Worm (Caenorhabditis elegans) whole organism, dauer: Measurements from ENCODE around the gene hrpu-1.
"Not testable (repeated sequence)": the region's sequence is repeated elsewhere in the genome, so short reads cannot be mapped to it uniquely, and the experiment has no call there.

ENCODE experiments used
- unc-62 ChIP-seq: sonication (generic microtip); optimal IDR thresholded peaks from 2 replicates; lab custom pipeline; 2017; ENCODE audit warnings: missing biosample characterization, missing genetic modification reagents, missing genetic modification characterization

hrpu-1 gene

DNA sequence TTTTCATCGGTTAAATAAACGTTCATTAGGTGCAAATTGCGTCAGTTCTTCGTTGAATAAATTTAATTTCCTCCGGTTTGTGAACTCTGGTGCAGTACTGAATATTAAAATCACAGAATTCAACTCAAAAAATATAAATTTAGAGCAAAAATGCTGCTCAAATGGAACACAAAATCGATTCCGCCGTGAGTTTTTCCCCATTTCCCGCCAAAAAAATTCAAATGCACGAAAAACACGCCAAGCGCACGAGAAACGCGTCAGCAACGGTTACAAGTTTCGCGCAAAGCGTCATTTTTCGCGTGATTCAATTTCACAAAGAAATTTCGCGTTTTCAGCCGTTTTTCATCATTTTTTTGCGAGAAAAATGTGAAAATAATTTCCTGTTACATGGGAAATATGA is at the start of gene hrpu-1:
hrpu-1 (plus strand) TSS at position 140 of the 400 bp plus-strand sequence.
- no peak for TF ChIP-seq unc-62 (GFP tag; lab: Kevin White, UChicago)

DNA sequence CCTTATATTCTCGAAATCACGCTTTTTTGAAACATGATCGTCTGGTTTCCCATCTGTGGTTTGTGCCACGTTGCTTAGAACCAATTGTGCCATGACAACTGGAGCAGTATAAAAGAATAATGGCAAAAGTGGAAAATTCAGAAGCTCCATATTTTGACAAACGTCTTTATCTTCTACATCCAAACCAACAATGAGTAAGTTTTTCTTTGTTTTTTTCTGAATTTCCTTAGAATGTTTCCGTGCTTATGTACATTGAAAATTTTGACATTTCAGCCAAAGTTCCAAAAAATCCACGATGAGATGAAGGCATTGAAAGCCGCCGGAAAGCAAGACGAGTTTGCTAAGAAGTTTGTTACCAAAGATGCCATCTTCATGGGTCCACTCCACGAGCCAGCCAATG is 32.9 kb upstream of the hrpu-1 start, which contains the start of gene Y41E3.6:
Y41E3.6 (plus strand) TSS at position 301 of the 400 bp plus-strand sequence.
- not testable (repeated sequence) for TF ChIP-seq unc-62 (GFP tag; lab: Kevin White, UChicago)

DNA sequence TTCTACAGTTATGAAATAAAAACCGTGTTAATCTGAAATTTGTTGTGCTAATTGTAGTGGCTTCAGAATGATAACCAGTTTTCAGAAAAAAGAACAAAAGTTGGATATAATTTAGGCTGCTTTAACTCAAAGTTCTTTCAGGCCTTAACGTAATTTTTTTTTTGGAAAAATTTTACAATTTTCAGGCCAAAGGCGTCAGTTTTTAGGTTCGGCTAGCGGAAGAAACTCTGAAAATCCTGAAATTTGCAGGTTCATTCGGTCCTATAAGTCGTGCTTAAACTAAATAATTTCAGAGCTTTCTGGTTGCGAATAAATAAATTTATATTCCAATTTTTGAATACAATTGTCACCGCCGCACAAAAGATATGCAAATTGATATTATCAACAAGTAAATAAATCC is 31.2 kb upstream of the hrpu-1 start:
- no peak for TF ChIP-seq unc-62 (GFP tag; lab: Kevin White, UChicago)

DNA sequence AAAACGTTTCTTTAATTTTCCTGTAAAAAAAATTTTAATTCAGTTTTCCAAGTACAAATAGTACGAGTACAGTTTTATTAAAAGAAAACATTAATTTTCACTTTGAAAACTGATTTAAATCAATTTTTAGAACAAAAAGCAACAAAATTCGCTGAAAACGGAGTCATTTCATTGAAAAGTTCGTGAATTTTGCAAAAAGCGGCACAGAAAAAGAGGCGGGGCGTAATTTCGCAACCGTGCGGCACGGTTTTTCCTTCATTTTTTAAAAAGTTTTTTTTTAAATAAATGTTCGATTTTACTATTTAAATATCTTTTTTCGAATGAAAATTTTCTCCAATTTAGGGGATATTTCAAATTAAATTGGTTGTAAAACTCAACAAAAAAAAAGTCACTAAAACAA is 28.2 kb upstream of the hrpu-1 start:
- no peak for TF ChIP-seq unc-62 (GFP tag; lab: Kevin White, UChicago)

DNA sequence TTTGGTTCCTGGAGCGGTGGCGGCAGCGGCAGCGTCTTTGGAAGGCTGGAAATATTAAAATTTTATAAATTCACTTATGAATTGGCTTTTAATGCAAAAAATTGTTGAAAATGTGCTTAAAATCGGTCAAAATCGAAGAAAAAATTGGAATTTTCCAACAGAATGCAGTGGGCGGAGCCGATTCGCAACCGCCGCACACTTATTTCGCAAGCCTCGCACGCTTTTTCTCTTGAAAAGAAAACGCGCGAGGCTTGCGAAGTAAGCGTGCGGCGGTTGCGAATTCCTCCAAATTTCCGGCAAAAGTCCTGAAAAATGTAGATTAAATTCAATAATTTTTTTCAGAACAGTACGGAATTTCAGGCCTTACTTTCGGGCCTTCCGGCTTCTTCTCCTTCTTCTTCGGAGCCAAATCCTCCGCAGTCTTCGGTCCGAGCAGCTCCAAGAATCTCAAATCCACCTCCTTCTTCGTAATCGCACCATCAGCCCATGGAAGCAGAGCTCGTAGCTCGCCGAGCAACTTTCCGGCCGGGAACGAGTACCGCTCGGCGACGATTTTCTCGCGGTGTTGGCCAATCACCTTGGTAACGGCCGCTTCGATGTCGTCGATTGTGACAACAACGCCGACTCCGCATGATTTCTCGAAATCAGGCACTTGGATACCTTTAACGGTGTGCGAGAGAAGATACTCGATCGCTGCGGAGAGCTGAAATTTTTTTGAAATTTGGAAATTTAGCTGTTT is 27.1 kb upstream of the hrpu-1 start:
- TF ChIP-seq unc-62 (GFP tag; lab: Kevin White, UChicago) = no peak

DNA sequence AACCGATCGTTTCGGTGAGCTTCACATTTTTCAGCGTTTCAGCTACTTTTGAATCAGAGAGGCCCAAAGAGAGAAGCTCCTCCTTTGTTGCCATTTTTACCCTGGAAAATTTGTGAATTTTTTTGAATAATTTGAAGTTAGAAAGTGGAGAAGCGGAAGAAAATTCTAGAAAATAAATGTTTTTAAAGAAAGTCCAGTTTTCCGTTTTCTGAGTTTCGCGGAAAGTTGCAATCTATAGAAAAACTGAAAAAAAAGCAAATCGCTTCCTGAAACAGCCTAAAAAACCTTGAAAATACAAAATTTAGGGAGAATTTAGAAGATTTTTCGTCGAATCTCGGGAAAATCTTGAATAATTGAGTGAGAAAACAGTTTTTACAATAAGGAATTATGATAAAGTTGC is 26.3 kb upstream of the hrpu-1 start, which contains the start of gene qars-1:
qars-1 (minus strand) TSS at position 101 of the 400 bp plus-strand sequence.
- TF ChIP-seq unc-62 (GFP tag; lab: Kevin White, UChicago) = no peak

DNA sequence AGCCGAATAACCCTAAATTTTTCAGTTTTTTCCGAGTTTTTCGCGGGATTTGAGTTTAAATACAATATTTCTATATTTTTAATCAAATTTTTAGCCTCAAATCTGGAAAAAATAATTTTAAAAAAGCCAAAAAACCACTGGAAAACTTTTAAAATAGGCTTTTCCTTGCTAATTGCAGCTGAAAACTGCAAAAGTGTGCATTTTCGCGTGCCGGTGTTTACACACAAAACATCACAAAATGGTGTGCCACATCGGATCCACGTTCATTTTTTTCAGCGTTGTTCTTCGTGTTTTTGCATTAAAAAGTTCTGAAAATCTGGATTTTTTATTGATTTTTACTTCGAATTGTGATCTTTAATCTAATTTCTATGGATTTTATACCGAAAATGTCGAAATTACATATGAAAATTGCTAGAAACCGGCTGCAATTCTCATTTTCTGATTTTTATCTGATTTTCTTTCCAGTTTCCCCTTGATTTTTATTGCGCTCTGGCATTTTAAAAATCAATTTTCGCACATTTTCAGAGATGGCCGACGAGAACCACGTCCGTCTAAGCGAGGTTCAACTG is 25.8 kb upstream of the hrpu-1 start, which contains the start of gene Y41E3.7:
Y41E3.7 (plus strand) TSS at position 519 of the 569 bp plus-strand sequence.
- no peak for TF ChIP-seq unc-62 (GFP tag; lab: Kevin White, UChicago)

DNA sequence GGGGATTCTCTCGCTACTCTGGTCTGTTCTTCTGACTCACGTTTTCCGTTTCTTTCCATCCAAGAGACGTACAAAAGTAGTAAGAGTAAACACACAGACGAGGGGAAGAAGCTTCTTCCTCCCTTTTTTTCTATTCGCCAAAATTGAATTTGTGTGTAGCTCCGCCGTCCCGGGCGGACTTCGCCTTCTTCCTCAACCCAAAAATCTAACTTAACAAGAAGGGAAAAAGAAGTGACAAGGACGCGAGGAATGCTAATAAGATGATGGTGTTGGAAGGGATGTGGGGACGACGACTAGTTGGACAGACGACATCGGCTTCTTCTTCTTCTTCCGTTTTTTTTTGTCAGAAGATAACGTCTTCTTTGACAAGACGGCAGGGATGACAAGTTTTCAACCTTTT is 22.4 kb upstream of the hrpu-1 start:
- TF ChIP-seq unc-62 (GFP tag; lab: Kevin White, UChicago) = no peak

DNA sequence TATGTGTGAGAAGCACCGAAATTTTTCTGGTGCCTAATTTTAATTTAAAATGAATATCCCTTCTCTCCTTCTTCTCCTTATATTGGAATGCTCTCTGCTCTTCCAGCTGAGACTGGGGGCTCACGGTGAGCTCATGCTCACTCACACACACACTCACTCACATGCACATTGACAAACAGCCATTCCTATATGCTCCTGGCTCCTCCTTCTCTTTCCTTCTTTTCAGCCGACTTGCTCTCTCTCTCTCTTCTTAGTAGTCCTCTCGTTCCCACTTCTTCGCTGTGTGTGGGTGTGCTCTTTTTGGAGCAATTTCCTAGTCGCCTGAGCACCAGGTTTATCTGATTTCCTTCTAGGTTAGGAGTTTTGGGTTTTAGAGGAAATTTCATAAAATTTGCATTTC is 18.5 kb upstream of the hrpu-1 start:
- no peak for TF ChIP-seq unc-62 (GFP tag; lab: Kevin White, UChicago)

DNA sequence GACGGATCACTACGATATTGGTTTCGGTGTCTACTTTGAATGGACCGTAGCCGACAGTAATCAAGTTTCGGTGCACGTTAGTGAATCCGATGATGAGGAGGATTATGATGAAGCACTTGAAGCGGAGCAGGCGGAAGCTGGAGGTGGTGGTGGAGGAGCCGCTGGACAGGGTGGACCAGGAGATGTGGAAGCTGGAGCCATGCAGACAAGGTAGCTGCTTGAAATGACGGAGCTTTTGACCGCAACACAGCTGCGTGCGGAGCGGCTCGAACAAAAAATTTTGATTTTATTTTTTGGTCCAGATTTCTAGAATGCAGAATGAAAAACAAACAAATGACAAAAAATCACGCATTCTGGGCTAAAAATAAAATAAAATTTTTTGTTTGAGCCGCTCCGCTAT is 15.0 kb upstream of the hrpu-1 start:
- TF ChIP-seq unc-62 (GFP tag; lab: Kevin White, UChicago) = no peak

DNA sequence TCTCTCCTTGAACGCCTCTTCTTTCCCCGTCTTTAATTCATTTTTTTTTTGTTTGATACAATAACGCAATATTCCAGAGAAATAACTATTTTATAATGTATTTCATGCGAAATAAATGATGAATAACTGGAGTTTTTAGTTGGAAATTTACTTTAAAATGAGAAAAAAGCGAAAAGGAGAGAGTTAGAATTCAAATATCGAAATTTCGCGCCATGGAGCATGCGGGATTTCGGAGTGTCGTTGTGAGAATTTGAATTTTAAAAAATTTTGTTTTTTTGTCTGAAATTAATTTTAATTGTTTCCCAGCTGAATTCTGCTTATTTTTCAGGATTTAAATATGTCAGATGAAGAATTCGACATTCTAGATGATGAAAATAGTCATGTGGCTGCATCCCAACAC is 14.0 kb upstream of the hrpu-1 start, which contains the start of gene fcd-2:
fcd-2 (plus strand) TSS at position 327 of the 400 bp plus-strand sequence.
- TF ChIP-seq unc-62 (GFP tag; lab: Kevin White, UChicago) = no peak

DNA sequence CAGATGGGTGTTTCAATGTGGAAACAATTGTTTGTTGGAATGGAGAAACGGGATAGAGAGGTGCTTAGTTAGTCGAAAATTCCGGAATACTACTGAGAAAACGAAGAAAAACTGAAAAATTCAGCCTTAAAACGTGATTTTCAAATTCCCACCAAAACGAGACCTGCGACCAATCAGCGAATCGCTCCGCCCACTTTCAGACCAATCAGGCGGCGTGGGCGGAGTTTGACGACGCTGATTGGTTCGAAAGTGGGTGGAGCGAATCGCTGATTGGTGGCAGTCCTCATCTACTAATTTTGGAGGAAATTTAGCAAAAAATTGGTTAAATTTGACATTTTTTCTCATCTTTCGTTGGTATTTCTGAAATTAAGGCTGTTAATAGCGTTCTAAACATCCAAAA is 12.1 kb upstream of the hrpu-1 start:
- no peak for TF ChIP-seq unc-62 (GFP tag; lab: Kevin White, UChicago)

DNA sequence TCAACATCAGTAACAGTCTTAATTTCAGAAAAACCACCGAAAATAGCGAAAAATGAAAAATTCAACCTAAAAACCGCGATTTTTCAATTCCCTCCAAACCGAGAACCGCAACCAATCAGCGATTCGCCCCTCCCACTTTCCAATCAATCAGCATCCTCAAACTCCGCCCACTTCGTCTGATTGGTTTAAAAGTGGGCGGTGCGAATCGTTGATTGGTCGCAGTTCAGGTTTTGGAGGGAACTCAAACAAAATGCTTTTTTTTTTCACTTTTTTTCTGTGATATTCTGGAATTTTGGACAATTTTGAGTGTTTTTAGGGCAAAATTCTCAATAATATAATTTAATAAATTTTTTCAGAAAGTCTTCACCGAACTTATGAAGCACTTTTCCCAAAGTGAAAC is 11.5 kb upstream of the hrpu-1 start:
- TF ChIP-seq unc-62 (GFP tag; lab: Kevin White, UChicago) = no peak

DNA sequence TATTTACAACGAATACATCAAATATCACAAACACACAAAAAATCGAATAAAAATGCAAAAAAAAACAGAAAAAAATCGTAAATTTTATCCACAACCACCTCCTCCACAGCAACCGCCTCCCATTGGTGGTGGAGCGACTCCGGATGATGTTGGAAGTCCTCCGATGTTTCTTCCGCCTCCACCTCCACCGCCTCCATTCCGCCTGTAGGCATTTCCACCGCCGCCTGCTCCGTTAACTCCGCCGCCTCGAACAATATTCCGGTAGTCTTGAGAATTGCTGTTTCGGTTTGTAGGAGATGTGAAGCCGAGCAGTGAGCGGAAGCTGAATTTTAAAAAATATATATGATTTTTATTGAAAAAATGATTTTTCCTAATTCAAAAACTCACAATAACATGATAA is 11.0 kb upstream of the hrpu-1 start:
- TF ChIP-seq unc-62 (GFP tag; lab: Kevin White, UChicago) = no peak

DNA sequence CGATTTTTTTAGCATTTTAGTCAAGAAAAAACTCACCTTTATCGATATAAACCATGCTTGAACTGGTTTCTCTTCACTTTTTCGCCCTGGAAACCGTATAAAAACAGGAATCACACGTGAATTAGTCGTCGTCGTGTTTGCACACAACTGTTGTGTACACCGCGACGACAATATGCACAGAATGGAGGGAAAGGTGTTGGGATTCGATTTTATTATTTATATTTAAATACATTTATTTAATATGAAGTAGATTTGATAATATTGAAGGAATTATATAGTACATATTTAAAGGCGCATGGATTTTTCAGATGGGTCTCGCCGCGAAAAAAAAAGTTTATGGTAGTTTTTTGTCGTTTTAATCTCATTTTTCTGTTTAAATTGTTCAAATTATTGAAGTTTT is 10.5 kb upstream of the hrpu-1 start, which contains the start of gene Y41E3.8:
Y41E3.8 (minus strand) TSS at position 88 of the 400 bp plus-strand sequence.
- TF ChIP-seq unc-62 (GFP tag; lab: Kevin White, UChicago) = no peak

DNA sequence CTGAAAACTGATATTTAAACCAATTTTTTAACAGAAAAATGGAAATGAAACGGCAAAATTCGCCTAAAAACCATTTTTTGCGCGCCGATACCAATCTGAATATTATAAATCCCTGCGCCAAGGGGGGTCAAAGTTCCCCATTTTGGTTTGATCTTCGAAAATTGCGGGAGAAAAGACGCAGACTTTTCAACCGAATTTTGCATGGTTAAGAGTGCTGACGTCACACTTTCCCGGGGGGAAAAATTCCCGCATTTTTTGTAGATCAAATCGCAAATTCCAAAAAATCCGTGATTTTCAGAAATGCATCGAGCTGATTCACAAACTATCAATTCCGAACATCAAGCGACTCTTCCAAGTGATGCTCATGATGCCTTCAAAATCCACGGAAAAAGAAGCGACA is 9.9 kb upstream of the hrpu-1 start:
- TF ChIP-seq unc-62 (GFP tag; lab: Kevin White, UChicago) = no peak

DNA sequence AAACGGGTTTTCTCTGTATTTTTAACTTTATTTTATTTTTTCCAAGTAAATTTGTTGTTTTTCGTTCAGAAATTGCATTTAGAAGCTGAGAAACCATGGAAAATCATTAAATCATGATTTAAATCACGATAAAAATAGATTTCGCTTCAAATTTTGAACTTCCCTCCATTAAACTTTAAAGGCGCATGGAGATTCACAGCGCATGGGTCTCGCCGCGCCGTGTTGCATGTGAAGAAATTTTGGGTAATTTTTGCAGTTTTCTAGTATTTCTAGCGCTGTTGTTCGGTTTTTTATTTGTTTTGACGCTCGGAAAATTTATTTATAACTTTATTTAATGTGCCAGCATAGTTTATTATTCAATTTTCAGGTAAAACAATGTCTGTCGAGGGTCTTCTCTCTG is 2.4 kb upstream of the hrpu-1 start, which contains the start of gene eef-1B.2:
eef-1B.2 (plus strand) TSS at position 358 of the 400 bp plus-strand sequence.
- TF ChIP-seq unc-62 (GFP tag; lab: Kevin White, UChicago) = no peak
